Worm (Caenorhabditis elegans) whole organism, young adult: Measurements from ENCODE around the gene Y57G11B.6.

Source experiments
- F10E7.11 ChIP-seq: sonication (generic microtip); optimal IDR thresholded peaks from 2 replicates; lab custom pipeline; 2017; ENCODE audit warnings: mild to moderate bottlenecking, missing genetic modification characterization, moderate library complexity, missing compliant biosample characterization
- F39B2.1 ChIP-seq: fragments of 200-800 bp; sonication (Bioruptor generic); IDR thresholded peaks from 2 replicates; pipeline ENCODE4 v1.3.6; 2022; ENCODE audit warnings: missing genetic modification reagents, missing genetic modification characterization, missing compliant biosample characterization
- K12H6.12 ChIP-seq: fragments of 200-800 bp; sonication (Bioruptor generic); optimal IDR thresholded peaks from 2 replicates; lab custom pipeline; 2018; ENCODE audit warnings: mild to moderate bottlenecking, missing genetic modification characterization, missing compliant biosample characterization
- Y79H2A.3 ChIP-seq: fragments of 200-800 bp; sonication (Bioruptor generic); conservative IDR thresholded peaks from 2 replicates; pipeline ENCODE4 v1.3.6; 2022; ENCODE audit warnings: missing genetic modification reagents, missing genetic modification characterization, missing compliant biosample characterization
- aptf-2 ChIP-seq: fragments of 200-800 bp; sonication (Bioruptor generic); conservative IDR thresholded peaks from 2 replicates; pipeline ENCODE4 v1.3.6; 2022; ENCODE audit warnings: missing genetic modification reagents, missing genetic modification characterization, missing compliant biosample characterization
- attf-6 ChIP-seq: fragments of 200-800 bp; sonication (Bioruptor generic); IDR thresholded peaks from 2 replicates; pipeline ENCODE4 v1.3.6; 2022; ENCODE audit warnings: missing genetic modification reagents, missing genetic modification characterization, missing compliant biosample characterization
- cebp-1 ChIP-seq, 2 experiments: fragments of 200-800 bp in 1 of 2; sonication (Bioruptor generic) in 1 of 2; sonication (generic microtip) in 1 of 2; IDR thresholded peaks in 1 of 2; optimal IDR thresholded peaks in 1 of 2; 2 replicates each; pipeline versions ENCODE4 v1.3.6 to Lab custom; 2017 to 2022; ENCODE audit warnings: missing compliant biosample characterization in 2 of 2, missing genetic modification characterization in 2 of 2, mild to moderate bottlenecking in 1 of 2, missing genetic modification reagents in 1 of 2, moderate library complexity in 1 of 2
- cebp-2 ChIP-seq: fragments of 200-800 bp; sonication (Bioruptor generic); IDR thresholded peaks from 2 replicates; pipeline ENCODE4 v1.3.6; 2022; ENCODE audit warnings: missing genetic modification characterization, missing compliant biosample characterization
- ceh-27 ChIP-seq: fragments of 200-800 bp; sonication (Bioruptor generic); optimal IDR thresholded peaks from 2 replicates; lab custom pipeline; 2018; ENCODE audit warnings: mild to moderate bottlenecking, missing genetic modification characterization, moderate library complexity, missing compliant biosample characterization
- die-1 ChIP-seq: sonication (generic microtip); optimal IDR thresholded peaks from 2 replicates; lab custom pipeline; 2016; ENCODE audit warnings: missing genotype, mild to moderate bottlenecking, missing genetic modification characterization, missing compliant biosample characterization
- dox-1 ChIP-seq: fragments of 200-800 bp; sonication (Bioruptor generic); IDR thresholded peaks from 2 replicates; pipeline ENCODE4 v1.3.6; 2022; ENCODE audit warnings: missing genetic modification reagents, missing genetic modification characterization, missing compliant biosample characterization
- dpff-1 ChIP-seq: sonication (generic microtip); optimal IDR thresholded peaks from 2 replicates; lab custom pipeline; 2017; ENCODE audit warnings: mild to moderate bottlenecking, missing genetic modification characterization, missing compliant biosample characterization
- dpl-1 ChIP-seq: fragments of 150-350 bp; optimal IDR thresholded peaks from 2 replicates; lab custom pipeline; 2014; ENCODE audit warnings: missing biosample characterization, missing genetic modification reagents, missing genetic modification characterization
- efl-1 ChIP-seq: fragments of 150-350 bp; optimal IDR thresholded peaks from 2 replicates; lab custom pipeline; 2014; ENCODE audit warnings: missing biosample characterization, missing genetic modification reagents, missing genetic modification characterization
- ets-4 ChIP-seq: fragments of 200-800 bp; sonication (Bioruptor generic); optimal IDR thresholded peaks from 2 replicates; lab custom pipeline; 2018; ENCODE audit warnings: mild to moderate bottlenecking, missing genetic modification characterization, missing compliant biosample characterization
- hlh-26 ChIP-seq: fragments of 200-800 bp; sonication (Bioruptor generic); conservative IDR thresholded peaks from 2 replicates; pipeline ENCODE4 v1.3.6; 2022; ENCODE audit warnings: missing genetic modification reagents, missing genetic modification characterization, missing compliant biosample characterization
- hmg-1.2 ChIP-seq: fragments of 200-800 bp; sonication (Bioruptor generic); IDR thresholded peaks from 2 replicates; pipeline ENCODE4 v1.3.6; 2022; ENCODE audit warnings: missing genetic modification reagents, missing genetic modification characterization, missing compliant biosample characterization
- hrde-1 ChIP-seq: sonication (generic microtip); optimal IDR thresholded peaks from 2 replicates; lab custom pipeline; 2016; ENCODE audit warnings: missing genetic modification characterization, mild to moderate bottlenecking, missing compliant biosample characterization, moderate library complexity, missing genotype, missing genetic modification reagents, borderline replicate concordance
- lin-54 ChIP-seq: fragments of 200-800 bp; sonication (Bioruptor generic); optimal IDR thresholded peaks from 2 replicates; lab custom pipeline; 2018; ENCODE audit warnings: mild to moderate bottlenecking, missing genetic modification characterization, missing compliant biosample characterization
- lsy-27 ChIP-seq: sonication (generic microtip); optimal IDR thresholded peaks from 2 replicates; lab custom pipeline; 2017; ENCODE audit warnings: missing genetic modification characterization, mild to moderate bottlenecking, missing compliant biosample characterization, antibody characterized with exemption, missing genotype, borderline replicate concordance; ENCODE audit not compliant: insufficient read depth
- madf-10 ChIP-seq: sonication (generic microtip); optimal IDR thresholded peaks from 2 replicates; lab custom pipeline; 2016; ENCODE audit warnings: mild to moderate bottlenecking, missing genetic modification characterization, missing compliant biosample characterization
- madf-8 ChIP-seq: fragments of 200-800 bp; sonication (Bioruptor generic); conservative IDR thresholded peaks from 2 replicates; pipeline ENCODE4 v1.3.6; 2022; ENCODE audit warnings: missing genetic modification reagents, missing genetic modification characterization, missing compliant biosample characterization
- mes-4 ChIP-seq: sonication (generic microtip); optimal IDR thresholded peaks from 2 replicates; lab custom pipeline; 2016; ENCODE audit warnings: missing genotype, missing genetic modification characterization, missing compliant biosample characterization
- nhr-27 ChIP-seq: fragments of 200-800 bp; sonication (Bioruptor generic); optimal IDR thresholded peaks from 2 replicates; lab custom pipeline; 2018; ENCODE audit warnings: mild to moderate bottlenecking, missing genetic modification characterization, moderate library complexity, missing compliant biosample characterization
- nhr-80 ChIP-seq: sonication (generic microtip); optimal IDR thresholded peaks from 2 replicates; lab custom pipeline; 2016; ENCODE audit warnings: missing genetic modification characterization, missing compliant biosample characterization
- repo-1 ChIP-seq: sonication (generic microtip); optimal IDR thresholded peaks from 2 replicates; lab custom pipeline; 2017; ENCODE audit warnings: mild to moderate bottlenecking, missing genetic modification characterization, missing compliant biosample characterization
- snpc-4 ChIP-seq, 5 experiments: fragments of 150-350 bp in 1 of 5; sonication (generic microtip) in 4 of 5; optimal IDR thresholded peaks; 2 replicates each; lab custom pipeline; 2014 to 2018; ENCODE audit warnings: missing genetic modification characterization in 5 of 5, missing biosample characterization in 3 of 5, antibody characterized with exemption in 2 of 5, mild to moderate bottlenecking in 2 of 5, missing compliant biosample characterization in 2 of 5, missing genotype in 2 of 5, moderate library complexity in 2 of 5, missing genetic modification reagents in 1 of 5
- sptf-2 ChIP-seq: fragments of 200-800 bp; sonication (Bioruptor generic); optimal IDR thresholded peaks from 2 replicates; lab custom pipeline; 2018; ENCODE audit warnings: mild to moderate bottlenecking, missing genetic modification characterization, missing compliant biosample characterization
- unc-62 ChIP-seq: fragments of 150-350 bp; optimal IDR thresholded peaks from 2 replicates; lab custom pipeline; 2014; ENCODE audit warnings: missing biosample characterization, missing genetic modification reagents, missing genetic modification characterization
- zim-3 ChIP-seq: sonication (generic microtip); optimal IDR thresholded peaks from 2 replicates; lab custom pipeline; 2017; ENCODE audit warnings: mild to moderate bottlenecking, missing genetic modification characterization, moderate library complexity, missing compliant biosample characterization
- ztf-18 ChIP-seq: sonication (generic microtip); optimal IDR thresholded peaks from 2 replicates; lab custom pipeline; 2016; ENCODE audit warnings: missing genotype, mild to moderate bottlenecking, missing genetic modification characterization, missing compliant biosample characterization
- ztf-26 ChIP-seq: sonication (generic microtip); optimal IDR thresholded peaks from 2 replicates; lab custom pipeline; 2017; ENCODE audit warnings: missing genetic modification characterization, missing compliant biosample characterization
- ztf-3 ChIP-seq: fragments of 200-800 bp; sonication (Bioruptor generic); optimal IDR thresholded peaks from 2 replicates; lab custom pipeline; 2018; ENCODE audit warnings: mild to moderate bottlenecking, missing genetic modification characterization, missing compliant biosample characterization

Y57G11B.6 gene

DNA sequence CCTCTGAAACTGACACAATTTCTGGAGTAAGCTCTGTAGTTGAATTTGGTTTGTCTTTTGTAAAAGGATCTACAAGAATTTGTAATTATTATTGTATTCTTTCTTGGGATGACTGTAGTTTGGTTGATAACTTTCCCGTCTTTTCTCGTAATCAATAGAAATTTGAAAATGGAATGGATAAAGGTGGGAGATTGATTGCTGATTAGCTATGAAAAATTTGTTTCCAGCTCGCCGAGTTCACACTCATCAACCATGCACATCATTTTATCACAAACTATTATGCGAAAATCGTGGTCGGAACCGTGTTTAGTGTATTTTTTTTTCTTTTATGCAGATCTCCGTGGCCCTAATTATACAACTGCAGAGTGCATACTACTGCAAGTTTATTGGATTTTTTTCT, 17.8 kb downstream of the Y57G11B.6 start, which contains the start of gene T27E7.5:
Gene T27E7.5, plus strand, starts transcription at position 253 of the 400 bp plus-strand sequence.
- TF ChIP-seq hlh-26 (GFP tag; lab: Robert Waterston, UW) (no peak), mes-4 (no peak), zim-3 (tag; lab: Kevin White, UChicago) (no peak), repo-1 (tag; lab: Kevin White, UChicago) (no peak), Y79H2A.3 (GFP tag; lab: Robert Waterston, UW) (no peak), F10E7.11 (no peak), lsy-27 (no peak), madf-10 (no peak), die-1 (tag; lab: Kevin White, UChicago) (no peak), F39B2.1 (GFP tag; lab: Robert Waterston, UW) (no peak), ets-4 (GFP tag; lab: Kevin White, UChicago) (no peak), ceh-27 (GFP tag; lab: Kevin White, UChicago) (no peak)

DNA sequence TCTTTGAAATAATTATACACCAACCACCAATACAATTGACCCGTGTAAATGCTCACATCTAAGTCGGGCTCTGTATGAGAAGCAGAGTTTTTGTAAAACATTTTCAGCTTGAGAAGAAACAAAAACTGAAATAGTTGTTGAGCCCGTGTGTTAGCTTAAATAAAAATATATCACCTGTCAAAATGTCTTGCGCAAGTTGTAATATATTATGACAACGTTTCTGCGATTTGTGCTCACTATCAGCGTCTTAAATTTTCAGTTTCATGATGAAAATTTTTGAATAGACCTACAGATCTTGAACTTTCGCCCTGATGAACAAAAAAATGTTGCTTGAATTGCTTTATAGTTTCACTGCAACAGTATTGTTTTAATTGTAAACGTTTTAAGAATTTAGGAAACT, 19.7 kb downstream of the Y57G11B.6 start, which contains the start of gene T27E7.4:
Gene T27E7.4, minus strand, starts transcription at position 101 of the 400 bp plus-strand sequence.
- TF ChIP-seq repo-1 (tag; lab: Kevin White, UChicago): no peak
- no peak for TF ChIP-seq F39B2.1 (GFP tag; lab: Robert Waterston, UW)

- TF ChIP-seq attf-6 (GFP tag; lab: Robert Waterston, UW) (0 out of 2 replicates have a peak, but pooled peaks have one; percentile 46), hrde-1 (tag; lab: Kevin White, UChicago) (no peak), snpc-4 (GFP tag; optimal IDR thresholded peaks at IDR 0.05; lab: Kevin White, UChicago) (no peak), snpc-4 (tag; optimal IDR thresholded peaks at IDR 0.05; lab: Kevin White, UChicago) (peak in 1 of 4 experiments; percentile 39), mes-4 (no peak), lin-54 (GFP tag; lab: Kevin White, UChicago) (no peak), cebp-2 (GFP tag; lab: Robert Waterston, UW) (peak; percentile 68; the same call in 1 of the 2 replicates), dox-1 (GFP tag; lab: Robert Waterston, UW) (0 out of 2 replicates have a peak, but pooled peaks have one; percentile 18), efl-1 (GFP tag; lab: Kevin White, UChicago) (peak; percentile 30), cebp-1 (GFP tag; IDR thresholded peaks at IDR 0.05; lab: Robert Waterston, UW) (peak; percentile 87), cebp-1 (tag; optimal IDR thresholded peaks at IDR 0.05; lab: Kevin White, UChicago) (peak; percentile 94)
Observed at ce11 chrIV:14532366-14532765, 22.3 kb downstream of the Y57G11B.6 start.

ce11 chrIV:14530031-14530430, 24.7 kb downstream of the Y57G11B.6 start:
- TF ChIP-seq hmg-1.2 (GFP tag; lab: Robert Waterston, UW) (peak; percentile 21; the same call in 1 of the 2 replicates), K12H6.12 (tag; lab: Kevin White, UChicago) (no peak), ztf-26 (tag; lab: Kevin White, UChicago) (no peak), nhr-27 (tag; lab: Kevin White, UChicago) (no peak), aptf-2 (GFP tag; lab: Robert Waterston, UW) (no peak), ztf-18 (tag; lab: Kevin White, UChicago) (no peak), snpc-4 (GFP tag; optimal IDR thresholded peaks at IDR 0.05; lab: Kevin White, UChicago) (no peak), snpc-4 (tag; optimal IDR thresholded peaks at IDR 0.05; lab: Kevin White, UChicago) (peak in 1 of 4 experiments; percentile 60), dpl-1 (GFP tag; lab: Kevin White, UChicago) (no peak), madf-8 (no peak)
- TF ChIP-seq, all 124 proteins: peak for 2

ce11 chrIV:14528718-14529117, 26.0 kb downstream of the Y57G11B.6 start, which contains the start of gene T27E7.3:
TSS of gene T27E7.3 (plus strand) at chrIV:14529018.
- TF ChIP-seq nhr-80 (tag; lab: Kevin White, UChicago): no peak
- no peak for TF ChIP-seq unc-62 (GFP tag; lab: Kevin White, UChicago)
- no peak for TF ChIP-seq ztf-3 (GFP tag; lab: Kevin White, UChicago)
- TF ChIP-seq sptf-2 (GFP tag; lab: Kevin White, UChicago): no peak
- TF ChIP-seq dpff-1 (tag; lab: Kevin White, UChicago): no peak
